Worm (Caenorhabditis elegans) whole organism, L3 larva: ENCODE data around the gene C45B2.2.

ENCODE experiments used
- ZK546.5 ChIP-seq: sonication (generic microtip); optimal IDR thresholded peaks from 2 replicates; lab custom pipeline; 2017; ENCODE audit warnings: missing biosample characterization, missing genetic modification characterization
- ama-1 ChIP-seq: fragments of 150-350 bp; optimal IDR thresholded peaks from 2 replicates; lab custom pipeline; 2018
- ceh-16 ChIP-seq: sonication (generic microtip); optimal IDR thresholded peaks from 2 replicates; lab custom pipeline; 2017; ENCODE audit warnings: missing biosample characterization, missing genetic modification characterization
- ceh-28 ChIP-seq: fragments of 150-350 bp; optimal IDR thresholded peaks from 2 replicates; lab custom pipeline; 2014; ENCODE audit warnings: missing biosample characterization, missing genetic modification reagents, missing genetic modification characterization
- egl-27 ChIP-seq: sonication (generic microtip); optimal IDR thresholded peaks from 4 replicates; lab custom pipeline; 2017; ENCODE audit warnings: missing biosample characterization, missing genetic modification reagents, missing genetic modification characterization
- egl-5 ChIP-seq: fragments of 150-350 bp; optimal IDR thresholded peaks from 2 replicates; lab custom pipeline; 2017; ENCODE audit warnings: missing biosample characterization, missing genetic modification reagents, missing genetic modification characterization, inconsistent platforms
- elt-1 ChIP-seq: fragments of 150-350 bp; optimal IDR thresholded peaks from 2 replicates; lab custom pipeline; 2014; ENCODE audit warnings: missing biosample characterization, missing genetic modification characterization
- elt-2 ChIP-seq: sonication (generic microtip); optimal IDR thresholded peaks from 2 replicates; lab custom pipeline; 2016; ENCODE audit warnings: missing genetic modification reagents, mild to moderate bottlenecking, missing genetic modification characterization, missing compliant biosample characterization
- eor-1 ChIP-seq, 2 experiments: fragments of 150-350 bp; optimal IDR thresholded peaks; 2 replicates each; lab custom pipeline; 2014 to 2018; ENCODE audit warnings: missing biosample characterization in 2 of 2, missing genetic modification characterization in 2 of 2
- fkh-10 ChIP-seq: sonication (generic microtip); optimal IDR thresholded peaks from 2 replicates; lab custom pipeline; 2017; ENCODE audit warnings: missing biosample characterization, missing genetic modification reagents, missing genetic modification characterization
- fkh-2 ChIP-seq: fragments of 150-350 bp; optimal IDR thresholded peaks from 2 replicates; lab custom pipeline; 2014; ENCODE audit warnings: missing biosample characterization, missing genetic modification reagents, missing genetic modification characterization
- hmg-11 ChIP-seq: sonication (generic microtip); optimal IDR thresholded peaks from 2 replicates; lab custom pipeline; 2016; ENCODE audit warnings: missing genetic modification characterization, missing compliant biosample characterization
- jun-1 ChIP-seq: fragments of 150-350 bp; optimal IDR thresholded peaks from 2 replicates; lab custom pipeline; 2014; ENCODE audit warnings: missing biosample characterization, missing genetic modification reagents, missing genetic modification characterization
- lin-15B ChIP-seq: fragments of 150-350 bp; optimal IDR thresholded peaks from 2 replicates; lab custom pipeline; 2014; ENCODE audit warnings: missing biosample characterization, missing genetic modification characterization
- lin-39 ChIP-seq: fragments of 150-350 bp; optimal IDR thresholded peaks from 2 replicates; lab custom pipeline; 2018; ENCODE audit warnings: missing biosample characterization, missing genetic modification reagents, missing genetic modification characterization
- lsy-12 ChIP-seq: sonication (generic microtip); optimal IDR thresholded peaks from 2 replicates; lab custom pipeline; 2016; ENCODE audit warnings: mild to moderate bottlenecking, missing genetic modification characterization, missing compliant biosample characterization
- nfya-1 ChIP-seq: sonication (generic microtip); optimal IDR thresholded peaks from 2 replicates; lab custom pipeline; 2017; ENCODE audit warnings: missing genetic modification characterization, mild to moderate bottlenecking, missing compliant biosample characterization, antibody characterized with exemption, moderate library complexity; ENCODE audit not compliant: insufficient read depth
- nhr-12 ChIP-seq: fragments of 150-350 bp; optimal IDR thresholded peaks from 2 replicates; lab custom pipeline; 2014; ENCODE audit warnings: missing biosample characterization, missing genetic modification characterization
- nhr-23 ChIP-seq: fragments of 150-350 bp; optimal IDR thresholded peaks from 2 replicates; lab custom pipeline; 2014; ENCODE audit warnings: missing biosample characterization, missing genetic modification reagents, missing genetic modification characterization
- nhr-25 ChIP-seq: sonication (generic microtip); optimal IDR thresholded peaks from 2 replicates; lab custom pipeline; 2017; ENCODE audit warnings: missing biosample characterization, missing genetic modification characterization
- nhr-43 ChIP-seq: sonication (generic microtip); optimal IDR thresholded peaks from 2 replicates; lab custom pipeline; 2016; ENCODE audit warnings: mild to moderate bottlenecking, missing genetic modification characterization, missing compliant biosample characterization; ENCODE audit not compliant: poor library complexity, severe bottlenecking
- nhr-77 ChIP-seq: fragments of 150-350 bp; optimal IDR thresholded peaks from 2 replicates; lab custom pipeline; 2014; ENCODE audit warnings: missing biosample characterization, missing genetic modification characterization
- pha-4 ChIP-seq: fragments of 150-350 bp; optimal IDR thresholded peaks from 2 replicates; lab custom pipeline; 2014; ENCODE audit warnings: missing biosample characterization, missing genetic modification reagents, missing genetic modification characterization
- pqm-1 ChIP-seq: fragments of 150-350 bp; optimal IDR thresholded peaks from 2 replicates; lab custom pipeline; 2017; ENCODE audit warnings: missing biosample characterization, missing genetic modification characterization, inconsistent platforms
- sea-2 ChIP-seq: fragments of 150-350 bp; sonication (generic microtip); optimal IDR thresholded peaks from 4 replicates; lab custom pipeline; 2014; ENCODE audit warnings: missing biosample characterization, missing genetic modification reagents, missing genetic modification characterization
- skn-1 ChIP-seq: fragments of 150-350 bp; optimal IDR thresholded peaks from 2 replicates; lab custom pipeline; 2014; ENCODE audit warnings: missing biosample characterization, missing genetic modification characterization
- tbx-2 ChIP-seq: sonication (generic microtip); optimal IDR thresholded peaks from 2 replicates; lab custom pipeline; 2016; ENCODE audit warnings: mild to moderate bottlenecking, missing genetic modification characterization, missing compliant biosample characterization
- unc-62 ChIP-seq: fragments of 150-350 bp; sonication (generic microtip); optimal IDR thresholded peaks from 4 replicates; lab custom pipeline; 2014; ENCODE audit warnings: missing biosample characterization, missing genetic modification reagents, missing genetic modification characterization
- zag-1 ChIP-seq: fragments of 150-350 bp; optimal IDR thresholded peaks from 2 replicates; lab custom pipeline; 2014; ENCODE audit warnings: missing biosample characterization, missing genetic modification characterization

Gene C45B2.2

DNA sequence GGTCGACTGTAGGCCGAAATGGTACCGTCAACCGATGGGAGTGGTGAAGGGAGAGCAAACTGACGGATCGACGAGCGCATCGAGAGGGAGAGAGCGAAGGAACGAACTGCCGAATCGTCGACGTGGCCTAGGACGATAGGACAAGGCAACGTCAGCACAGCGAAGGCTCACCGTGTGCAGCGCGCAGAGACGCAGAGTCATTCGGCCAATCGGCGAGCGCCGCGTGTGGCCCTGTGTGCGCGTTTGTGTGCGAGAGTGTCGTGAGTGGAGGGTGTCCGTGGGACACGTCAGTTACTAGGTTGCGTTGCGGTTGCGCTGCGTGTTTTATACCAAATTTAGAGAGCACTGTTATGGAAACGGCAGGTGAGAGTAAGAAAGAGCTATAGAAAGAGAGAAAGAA is 7.4 kb downstream of the C45B2.2 start, which contains the start of gene hsp-3 (continued):
- TF ChIP-seq nfya-1 (tag; lab: Kevin White, UChicago) (peak; percentile 100), pha-4 (tag; lab: Kevin White, UChicago) (peak; percentile 95), pqm-1 (peak; percentile 89)

DNA sequence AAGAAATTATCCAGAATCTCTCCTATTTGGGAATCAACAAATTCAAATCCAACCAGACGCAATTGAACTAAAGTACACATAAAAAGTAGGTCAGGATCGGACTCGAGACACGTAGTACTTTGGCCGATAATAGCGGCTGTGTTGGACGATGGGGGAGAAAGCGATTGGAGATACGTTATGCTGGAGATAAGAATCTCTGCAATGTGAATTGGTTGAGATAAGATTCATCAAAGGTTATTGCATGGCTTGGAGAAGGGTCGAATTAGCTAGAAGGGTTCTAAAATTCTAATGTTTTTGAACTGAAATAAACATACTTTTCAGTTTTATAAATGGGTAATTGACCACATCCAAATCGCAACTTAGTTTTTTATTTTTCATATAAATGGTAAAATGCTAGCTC is 8.0 kb downstream of the C45B2.2 start:
- TF ChIP-seq nhr-77 (tag; lab: Kevin White, UChicago) (no peak), fkh-2 (tag; lab: Kevin White, UChicago) (no peak), nhr-25 (peak; percentile 51), nhr-43 (tag; lab: Kevin White, UChicago) (peak; percentile 27), nhr-23 (tag; lab: Kevin White, UChicago) (peak; percentile 88), elt-1 (tag; lab: Kevin White, UChicago) (peak; percentile 95), eor-1 (tag; optimal IDR thresholded peaks at IDR 0.05; lab: Kevin White, UChicago) (no peak)

DNA sequence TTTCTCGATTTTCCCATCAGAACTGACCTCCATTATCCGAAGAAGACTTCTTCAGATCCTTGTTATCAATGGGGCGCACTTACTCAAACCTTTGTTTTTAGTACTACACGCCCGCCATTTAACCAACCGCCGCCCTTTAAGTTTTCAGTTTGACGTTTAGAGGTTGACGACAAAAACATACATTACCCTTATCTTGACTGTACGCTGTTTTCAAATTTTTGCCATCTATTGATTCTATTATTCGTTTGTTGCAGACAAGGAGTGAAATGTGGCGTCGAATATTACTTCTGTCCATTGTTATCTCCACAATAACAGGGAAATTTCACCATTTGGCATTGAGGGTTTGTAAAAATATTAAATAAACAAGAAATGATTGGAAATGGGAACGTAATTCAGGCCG is 8.5 kb downstream of the C45B2.2 start, which contains the start of gene C15H9.5:
C15H9.5 (plus strand) TSS at position 255 of the 400 bp plus-strand sequence.
- TF ChIP-seq nfya-1 (tag; lab: Kevin White, UChicago) = peak; percentile 62
- TF ChIP-seq pha-4 (tag; lab: Kevin White, UChicago) = peak; percentile 26
- peak; percentile 15 for TF ChIP-seq pqm-1
- TF ChIP-seq skn-1 = peak; percentile 29
- TF ChIP-seq lin-15B (tag; lab: Kevin White, UChicago) = peak; percentile 14
- no peak for TF ChIP-seq nhr-43 (tag; lab: Kevin White, UChicago)
- TF ChIP-seq fkh-10 (GFP tag; lab: Kevin White, UChicago) = no peak
- TF ChIP-seq elt-2 (tag; lab: Kevin White, UChicago) = peak; percentile 46
- TF ChIP-seq, all 47 proteins: peak for 6

DNA sequence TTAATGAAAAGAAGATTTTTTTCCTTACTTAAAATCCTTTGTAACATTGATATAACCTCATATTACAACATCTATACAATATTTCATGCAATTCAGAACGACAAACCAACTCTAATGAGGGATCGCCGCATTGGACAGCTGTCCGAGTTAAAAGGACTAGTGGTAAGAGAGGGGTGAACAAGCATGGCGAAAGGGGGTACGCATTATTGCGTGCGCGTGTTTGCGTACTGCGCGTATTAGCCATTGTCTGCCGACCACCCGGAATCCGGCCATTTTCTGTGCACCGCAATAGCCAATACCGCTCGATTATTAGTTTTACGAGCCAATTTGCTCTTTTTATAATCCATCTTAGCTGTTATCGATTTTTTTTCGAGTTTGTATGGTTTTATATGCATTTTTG is 13.0 kb downstream of the C45B2.2 start, which contains the start of gene C15H9.4:
C15H9.4 (plus strand) TSS at position 93 of the 400 bp plus-strand sequence.
- TF ChIP-seq nhr-12 (tag; lab: Kevin White, UChicago) (no peak), sea-2 (GFP tag; lab: Kevin White, UChicago) (peak; percentile 27), ZK546.5 (no peak), jun-1 (tag; lab: Kevin White, UChicago) (no peak), nfya-1 (tag; lab: Kevin White, UChicago) (peak; percentile 69), egl-5 (peak; percentile 63), lsy-12 (tag; lab: Kevin White, UChicago) (peak; percentile 69), pha-4 (tag; lab: Kevin White, UChicago) (peak; percentile 1), ceh-28 (tag; lab: Kevin White, UChicago) (peak; percentile 40), lin-39 (tag; lab: Kevin White, UChicago) (peak; percentile 76), elt-2 (tag; lab: Kevin White, UChicago) (no peak), egl-27 (peak; percentile 27), unc-62 (GFP tag; lab: Kevin White, UChicago) (no peak), hmg-11 (peak; percentile 82), ama-1 (lab: Kevin White, UChicago) (no peak)

DNA sequence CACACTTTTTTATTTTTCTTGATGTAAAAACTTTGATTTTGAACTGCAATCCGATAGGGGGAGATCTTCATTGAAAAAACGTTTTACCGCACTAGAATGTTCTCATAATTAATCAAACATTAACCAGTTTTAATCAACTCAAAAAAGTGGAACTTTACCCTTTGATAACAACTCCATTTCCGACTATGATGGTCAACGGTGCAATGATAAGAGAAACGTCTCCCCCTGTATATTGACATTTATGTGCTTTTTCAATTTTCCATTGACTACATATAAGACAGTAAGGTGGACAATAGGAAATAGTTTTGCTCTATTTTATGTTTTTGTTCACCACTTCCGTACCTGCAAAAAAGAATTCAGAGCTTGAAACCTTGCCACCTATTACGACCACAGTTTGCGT is 13.9 kb downstream of the C45B2.2 start:
- no peak for TF ChIP-seq ceh-16 (tag; lab: Kevin White, UChicago)
- TF ChIP-seq tbx-2 (tag; lab: Kevin White, UChicago) = no peak
- TF ChIP-seq pha-4 (tag; lab: Kevin White, UChicago) = peak; percentile 77
- TF ChIP-seq elt-2 (tag; lab: Kevin White, UChicago) = peak; percentile 85
- no peak for TF ChIP-seq lsy-12 (tag; lab: Kevin White, UChicago)
- TF ChIP-seq pqm-1 = peak; percentile 78
- TF ChIP-seq, all 47 proteins: peak for 3

DNA sequence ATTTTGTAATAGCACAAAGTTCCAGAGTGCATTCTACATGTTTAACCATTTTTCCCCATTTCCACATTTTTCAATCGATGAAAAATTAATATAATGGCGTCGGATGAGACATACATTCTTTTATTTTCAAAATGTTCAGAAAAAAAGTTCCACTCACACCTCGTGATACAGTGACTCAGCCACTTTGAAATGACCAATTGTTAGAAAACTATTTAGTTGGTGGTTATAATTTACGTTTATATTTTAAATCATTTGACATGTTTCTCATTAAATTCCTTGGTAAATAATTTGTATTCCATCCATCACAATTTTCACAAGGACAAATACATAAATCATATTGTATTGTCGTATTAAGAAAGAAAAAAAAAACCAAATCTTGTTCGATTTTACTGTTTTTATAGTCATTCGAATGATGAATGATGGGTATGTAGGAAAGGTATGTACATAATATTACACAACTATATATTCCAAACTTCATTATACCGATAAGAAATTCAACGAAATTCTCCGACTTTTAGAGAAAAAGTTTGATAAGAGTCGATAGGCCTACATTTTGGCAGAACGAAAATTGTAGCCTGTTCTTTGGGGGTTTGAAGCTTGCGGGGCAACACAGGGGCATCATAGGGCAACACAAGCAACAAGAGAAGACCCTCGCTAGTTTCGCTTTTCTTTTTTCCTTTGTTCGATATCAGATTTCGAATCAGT is 16.0 kb downstream of the C45B2.2 start:
- TF ChIP-seq zag-1 (tag; lab: Kevin White, UChicago) = no peak
- peak; percentile 53 for TF ChIP-seq elt-2 (tag; lab: Kevin White, UChicago)
- peak; percentile 61 for TF ChIP-seq pqm-1
- TF ChIP-seq, all 47 proteins: peak for 2
